Worm (Caenorhabditis elegans) whole organism, L2 larva: Measurements from ENCODE around the gene K11D12.12.

ENCODE experiments used
- F13H6.1 ChIP-seq: sonication (generic microtip); optimal IDR thresholded peaks from 2 replicates; lab custom pipeline; 2016; ENCODE audit warnings: missing genetic modification characterization, missing compliant biosample characterization
- ama-1 ChIP-seq: fragments of 150-350 bp; optimal IDR thresholded peaks from 2 replicates; lab custom pipeline; 2018; ENCODE audit warnings: inconsistent platforms
- egl-27 ChIP-seq: sonication (generic microtip); optimal IDR thresholded peaks from 3 replicates; lab custom pipeline; 2017; ENCODE audit warnings: missing biosample characterization, missing genetic modification reagents, missing genetic modification characterization
- elt-3 ChIP-seq: sonication (generic microtip); optimal IDR thresholded peaks from 2 replicates; lab custom pipeline; 2017; ENCODE audit warnings: missing biosample characterization, missing genetic modification characterization
- lsy-2 ChIP-seq, 2 experiments: fragments of 150-350 bp in 1 of 2; sonication (generic microtip) in 1 of 2; optimal IDR thresholded peaks; 2 replicates each; lab custom pipeline; 2014 to 2017; ENCODE audit warnings: missing biosample characterization in 2 of 2, missing genetic modification characterization in 2 of 2
- mdl-1 ChIP-seq, 2 experiments: fragments of 150-350 bp in 1 of 2; sonication (generic microtip) in 1 of 2; optimal IDR thresholded peaks; 2 replicates each; lab custom pipeline; 2017; ENCODE audit warnings: missing biosample characterization in 2 of 2, missing genetic modification characterization in 2 of 2
- nhr-25 ChIP-seq: fragments of 150-350 bp; sonication (generic microtip); optimal IDR thresholded peaks from 3 replicates; lab custom pipeline; 2014; ENCODE audit warnings: missing biosample characterization, missing genetic modification characterization
- nhr-6 ChIP-seq: fragments of 150-350 bp; optimal IDR thresholded peaks from 2 replicates; lab custom pipeline; 2014; ENCODE audit warnings: missing biosample characterization, missing genetic modification characterization
- peb-1 ChIP-seq: fragments of 150-350 bp; optimal IDR thresholded peaks from 2 replicates; lab custom pipeline; 2014; ENCODE audit warnings: missing biosample characterization, missing genetic modification characterization
- snpc-4 ChIP-seq: fragments of 150-350 bp; optimal IDR thresholded peaks from 2 replicates; lab custom pipeline; 2014; ENCODE audit warnings: missing biosample characterization, missing genetic modification characterization
- unc-39 ChIP-seq: fragments of 150-350 bp; optimal IDR thresholded peaks from 2 replicates; lab custom pipeline; 2014; ENCODE audit warnings: missing biosample characterization, missing genetic modification characterization
- zag-1 ChIP-seq: fragments of 150-350 bp; optimal IDR thresholded peaks from 2 replicates; lab custom pipeline; 2014; ENCODE audit warnings: missing biosample characterization, missing genetic modification characterization
- ztf-4 ChIP-seq: fragments of 150-350 bp; optimal IDR thresholded peaks from 2 replicates; lab custom pipeline; 2014; ENCODE audit warnings: missing biosample characterization, missing genetic modification characterization

DNA sequence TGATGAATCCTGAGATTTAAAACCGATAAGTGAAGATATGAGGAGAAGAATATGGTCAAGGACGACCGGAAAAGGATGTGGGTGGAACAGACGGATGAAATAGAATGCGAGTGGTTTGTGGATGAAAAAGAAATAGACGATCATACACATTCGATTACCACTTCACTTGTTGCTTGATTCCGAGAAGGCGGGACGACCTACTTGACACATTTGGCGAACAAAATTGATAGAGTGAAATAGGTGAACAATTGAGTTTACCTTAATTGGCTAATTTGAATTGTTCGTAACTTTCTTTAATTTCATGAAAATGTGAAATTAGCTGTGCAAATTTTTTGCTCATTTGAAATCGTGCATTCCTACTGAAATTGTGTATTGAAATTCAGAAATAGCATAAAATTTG lies 20.0 kb downstream of the K11D12.12 start, which contains the start of gene Y58A7A.2:
- TF ChIP-seq nhr-6 (tag; lab: Kevin White, UChicago) (no peak), egl-27 (tag; lab: Kevin White, UChicago) (no peak), snpc-4 (tag; lab: Kevin White, UChicago) (no peak), ama-1 (no peak), mdl-1 (tag; optimal IDR thresholded peaks at IDR 0.05; lab: Kevin White, UChicago) (no peak), F13H6.1 (no peak), nhr-25 (no peak), lsy-2 (tag; optimal IDR thresholded peaks at IDR 0.05; lab: Kevin White, UChicago) (no peak), elt-3 (tag; lab: Kevin White, UChicago) (no peak), unc-39 (no peak), ztf-4 (tag; lab: Kevin White, UChicago) (no peak), zag-1 (tag; lab: Kevin White, UChicago) (no peak), peb-1 (no peak)
